Worm (Caenorhabditis elegans): ENCODE data around the gene T18D3.5.

The T18D3.5 gene

DNA sequence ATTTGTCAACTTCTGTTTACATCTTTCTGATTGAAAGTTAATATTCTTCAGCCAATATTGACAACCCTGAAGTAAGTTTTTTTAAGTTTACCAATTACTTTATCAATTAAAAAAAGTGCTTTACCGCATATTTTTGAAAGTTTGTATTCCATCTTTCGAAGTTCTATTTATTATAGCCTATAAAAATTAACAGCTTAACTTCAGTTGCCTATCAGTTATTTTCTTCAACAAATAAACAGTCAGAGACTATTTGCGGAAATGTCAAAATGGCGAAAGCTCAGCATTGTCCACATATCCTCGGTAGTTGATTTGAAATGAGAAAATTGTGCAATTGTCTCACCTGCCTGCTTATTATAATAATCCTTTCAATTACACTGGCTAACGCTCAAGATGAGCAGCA is at the start of gene T18D3.5:
Gene T18D3.5 (plus strand): TSS at position 301 of the 400 bp plus-strand sequence.
- TF ChIP-seq him-1 (tag; optimal IDR thresholded peaks at IDR 0.05) = no peak
- no peak for TF ChIP-seq W03F9.2 (tag; optimal IDR thresholded peaks at IDR 0.05)
- no peak for TF ChIP-seq dao-5 (tag; optimal IDR thresholded peaks at IDR 0.05)

DNA sequence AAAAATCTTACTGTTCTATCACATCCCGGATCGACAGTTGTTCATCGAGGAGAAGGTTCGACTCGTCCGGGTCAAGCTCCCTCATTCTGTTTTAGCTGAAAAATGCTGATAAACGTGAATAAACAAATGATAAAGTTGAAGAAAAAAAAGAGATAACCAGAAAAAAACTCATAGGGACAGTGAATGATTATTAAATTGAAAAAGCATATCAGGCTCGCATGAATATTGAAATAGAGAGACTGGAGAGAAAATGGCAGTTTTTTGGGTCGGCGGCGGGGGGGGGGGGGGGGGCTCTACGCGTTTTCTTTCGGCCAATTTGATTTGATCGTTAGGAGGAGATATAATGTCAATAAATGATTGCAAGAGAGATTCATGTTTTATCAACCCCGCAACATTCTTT is 49.7 kb upstream of the T18D3.5 start, which contains the start of gene lin-2:
Gene lin-2 (minus strand): TSS at position 101 of the 400 bp plus-strand sequence.
- TF ChIP-seq him-1 (tag; optimal IDR thresholded peaks at IDR 0.05) = no peak
- no peak for TF ChIP-seq W03F9.2 (tag; optimal IDR thresholded peaks at IDR 0.05)
- TF ChIP-seq dao-5 (tag; optimal IDR thresholded peaks at IDR 0.05) = no peak

DNA sequence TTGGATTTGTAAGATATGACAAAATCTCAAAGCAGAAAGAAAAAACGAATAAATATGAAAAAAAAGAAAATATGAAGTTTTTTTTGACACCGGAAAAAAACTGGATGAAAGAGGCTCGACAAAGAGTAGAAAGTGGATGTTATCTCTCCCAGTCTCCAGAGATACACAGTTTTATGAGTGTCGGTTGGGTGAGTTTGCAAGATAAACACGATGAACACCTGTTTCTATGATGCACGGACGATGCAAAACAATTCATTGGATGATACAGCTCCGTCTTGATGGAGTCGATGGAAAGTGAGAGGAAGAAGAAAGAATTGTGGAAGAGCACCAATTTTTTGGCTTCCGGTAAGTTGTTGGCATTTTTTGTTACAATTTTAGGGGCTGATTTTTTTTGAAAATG is 47.8 kb upstream of the T18D3.5 start:
- no peak for TF ChIP-seq dao-5 (tag; optimal IDR thresholded peaks at IDR 0.05)

DNA sequence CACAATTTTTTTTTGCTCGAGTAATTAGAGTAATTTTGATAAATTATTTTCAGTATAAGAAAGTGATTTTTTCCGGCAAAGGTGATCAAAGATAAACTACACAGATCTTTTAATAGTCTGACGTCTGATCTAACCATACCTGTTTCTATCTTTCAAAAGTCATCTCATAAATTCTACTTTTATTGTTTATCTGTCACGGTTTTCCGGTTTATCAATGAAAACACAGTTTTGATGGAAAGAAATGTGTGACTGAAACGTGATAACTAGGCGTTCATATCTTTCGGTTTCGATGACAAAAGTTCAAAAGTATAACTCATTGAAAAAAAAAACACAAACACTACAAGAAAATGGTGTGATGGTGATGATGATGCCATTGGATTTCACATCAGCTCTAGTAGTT is 41.0 kb upstream of the T18D3.5 start:
- TF ChIP-seq W03F9.2 (tag; optimal IDR thresholded peaks at IDR 0.05) (no peak), dao-5 (tag; optimal IDR thresholded peaks at IDR 0.05) (no peak), him-1 (tag; optimal IDR thresholded peaks at IDR 0.05) (no peak)

DNA sequence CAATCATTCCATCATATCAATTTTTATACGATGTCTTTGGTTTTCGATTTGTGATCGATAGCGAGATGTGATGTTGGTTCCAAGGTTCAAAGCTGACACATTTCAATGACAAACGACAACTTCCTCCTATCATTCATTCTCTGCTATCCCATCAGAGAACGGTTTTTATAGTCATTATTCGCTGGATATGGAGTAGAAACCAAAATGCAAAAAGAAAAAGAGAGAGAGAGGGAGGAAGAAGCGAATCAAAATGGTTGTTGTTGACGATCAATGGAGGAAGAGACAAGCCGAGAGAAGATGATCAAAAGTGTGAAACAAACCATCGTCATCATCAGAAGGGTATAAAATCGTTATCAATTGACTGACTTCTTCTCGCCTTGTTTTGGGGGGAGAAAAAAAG is 38.2 kb upstream of the T18D3.5 start, which contains the start of gene T24D3.2:
Gene T24D3.2 (plus strand): TSS at position 304 of the 400 bp plus-strand sequence.
- TF ChIP-seq him-1 (tag; optimal IDR thresholded peaks at IDR 0.05) = no peak
- TF ChIP-seq dao-5 (tag; optimal IDR thresholded peaks at IDR 0.05) = no peak
- TF ChIP-seq W03F9.2 (tag; optimal IDR thresholded peaks at IDR 0.05) = no peak

DNA sequence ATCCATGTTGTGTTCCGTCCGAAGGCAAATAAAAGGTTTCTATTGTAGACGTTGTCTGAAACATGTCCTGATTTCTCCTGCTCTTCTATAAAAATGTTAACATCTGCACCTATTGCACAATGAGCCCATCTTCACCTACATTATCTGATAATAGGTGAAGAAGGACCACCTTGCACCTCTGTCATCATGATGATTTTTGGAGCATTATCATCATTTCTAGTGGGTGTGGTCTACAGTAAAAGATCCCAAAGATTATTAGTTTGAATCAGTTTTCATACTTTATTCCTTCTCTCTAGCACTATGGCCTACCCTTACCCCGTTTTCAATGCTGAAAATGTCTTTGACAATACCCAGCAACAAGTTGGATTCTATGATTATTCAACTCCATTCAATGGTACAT is 33.3 kb upstream of the T18D3.5 start, which contains the start of gene med-1:
Gene med-1 (plus strand): TSS at position 301 of the 400 bp plus-strand sequence.
- TF ChIP-seq dao-5 (tag; optimal IDR thresholded peaks at IDR 0.05) = no peak
- no peak for TF ChIP-seq W03F9.2 (tag; optimal IDR thresholded peaks at IDR 0.05)
- TF ChIP-seq him-1 (tag; optimal IDR thresholded peaks at IDR 0.05) = no peak

DNA sequence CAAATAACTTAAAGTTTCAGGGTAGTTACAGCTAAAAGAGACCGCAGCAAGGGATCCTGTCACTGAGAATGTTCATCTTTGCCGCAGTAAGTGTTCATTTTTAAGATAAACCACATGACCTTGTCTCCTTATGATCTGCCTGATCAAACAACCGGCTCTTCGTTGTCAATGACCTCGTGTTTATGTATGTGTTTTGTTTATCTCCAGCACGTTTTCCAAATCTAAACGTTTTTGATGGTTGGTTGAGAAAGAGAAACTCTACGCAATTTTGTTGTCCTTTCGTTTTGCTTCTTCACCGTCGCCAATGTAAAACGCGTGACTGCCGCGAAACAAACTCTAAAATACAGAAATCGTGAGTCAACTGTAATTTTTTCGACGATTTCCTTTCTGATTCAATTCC is 29.5 kb upstream of the T18D3.5 start, which contains the start of gene tsct-1:
Gene tsct-1 (plus strand): TSS at position 12 of the 400 bp plus-strand sequence.
- TF ChIP-seq W03F9.2 (tag; optimal IDR thresholded peaks at IDR 0.05) = no peak

DNA sequence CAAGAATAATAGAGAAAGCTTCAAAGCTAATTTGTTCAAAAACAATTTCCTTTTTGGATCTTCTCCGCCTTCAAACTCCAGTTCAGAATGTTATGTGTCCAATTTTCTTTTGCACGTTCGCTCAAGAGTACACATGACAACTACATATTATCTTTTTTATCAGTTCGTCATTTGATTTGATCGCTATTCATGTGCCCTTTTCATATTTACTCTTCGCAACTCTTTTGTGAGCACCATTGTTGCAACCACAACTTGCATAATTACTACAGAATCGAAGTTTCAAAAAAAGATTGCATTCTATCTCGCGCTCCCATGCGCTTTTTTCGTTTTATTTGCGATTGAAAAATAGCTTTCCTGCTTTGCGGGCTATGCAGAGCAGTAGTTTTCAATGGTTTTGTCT is 28.4 kb upstream of the T18D3.5 start:
- TF ChIP-seq him-1 (tag; optimal IDR thresholded peaks at IDR 0.05) = no peak

DNA sequence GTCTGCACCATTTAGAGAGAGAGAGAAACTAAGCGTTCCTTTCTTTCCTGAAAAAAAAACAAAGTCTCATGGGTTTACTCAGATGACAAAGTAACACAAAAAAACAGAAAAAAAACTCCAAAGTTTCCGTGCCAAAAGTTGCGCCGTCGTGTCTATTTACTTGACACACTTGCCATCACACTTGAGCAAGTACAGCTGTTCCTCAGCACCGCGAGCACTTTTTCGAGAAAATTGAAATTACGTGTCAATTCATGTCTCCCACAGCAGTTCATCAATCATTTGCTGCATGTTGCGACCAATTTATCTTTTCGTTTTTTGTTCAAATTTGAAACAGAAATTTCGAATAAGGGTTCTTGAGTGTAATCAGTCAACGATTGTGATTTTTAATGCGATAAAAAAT is 27.1 kb upstream of the T18D3.5 start:
- TF ChIP-seq dao-5 (tag; optimal IDR thresholded peaks at IDR 0.05) (no peak), him-1 (tag; optimal IDR thresholded peaks at IDR 0.05) (no peak), W03F9.2 (tag; optimal IDR thresholded peaks at IDR 0.05) (no peak)

DNA sequence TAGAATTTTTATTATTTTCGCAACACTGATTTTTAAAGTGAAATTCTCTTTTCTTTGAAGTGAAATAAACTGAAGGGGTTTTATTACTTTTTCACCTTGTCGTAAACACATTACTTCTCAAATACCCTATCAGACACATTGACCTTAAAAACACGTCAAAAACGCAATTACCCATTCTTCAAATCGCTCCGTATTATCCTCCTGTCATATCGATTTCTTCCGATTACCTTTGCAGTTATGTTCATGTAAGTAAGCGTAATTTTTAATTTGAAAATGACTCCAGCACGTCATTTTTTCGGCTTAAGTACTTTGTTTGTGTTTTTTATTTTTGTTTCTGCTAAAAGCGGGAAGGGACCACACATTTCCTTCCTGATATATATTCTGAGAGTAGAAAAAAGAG is 25.3 kb upstream of the T18D3.5 start:
- TF ChIP-seq W03F9.2 (tag; optimal IDR thresholded peaks at IDR 0.05) = no peak
- no peak for TF ChIP-seq him-1 (tag; optimal IDR thresholded peaks at IDR 0.05)
- TF ChIP-seq dao-5 (tag; optimal IDR thresholded peaks at IDR 0.05) = no peak

DNA sequence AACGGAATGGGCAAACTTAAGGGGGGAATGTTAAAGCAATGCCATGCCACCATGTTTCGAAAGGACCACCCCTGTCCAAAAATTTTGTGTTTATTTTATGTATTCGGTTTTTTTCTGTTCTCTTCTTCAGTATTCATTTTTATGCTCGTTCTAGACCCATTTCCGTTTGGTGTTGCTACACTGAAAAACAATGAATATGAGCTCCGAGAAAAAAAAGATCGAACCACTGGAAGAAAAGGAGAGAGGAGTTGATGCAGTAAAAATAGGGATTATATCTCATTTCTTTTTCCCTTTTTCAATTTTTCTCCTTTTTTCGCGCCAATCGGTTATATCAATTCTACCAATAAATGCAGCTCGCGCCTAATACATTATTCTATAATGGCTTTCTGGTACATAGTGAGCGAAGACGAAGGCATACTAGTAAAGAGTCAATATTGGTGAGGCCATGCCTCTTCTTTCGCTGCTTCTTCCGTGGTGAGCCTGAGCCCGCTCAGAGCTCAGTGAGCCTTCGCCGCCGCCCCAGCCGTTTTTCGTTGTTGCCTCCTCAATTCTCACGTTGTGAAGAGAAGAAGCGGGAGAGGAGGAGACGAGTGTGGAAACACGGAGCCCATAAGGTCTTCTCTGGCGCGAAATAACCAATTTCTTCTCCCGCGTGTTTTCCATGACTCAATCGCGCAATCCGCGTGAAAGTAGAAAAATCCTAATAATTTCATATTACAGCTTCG is 23.4 kb upstream of the T18D3.5 start:
- TF ChIP-seq dao-5 (tag; optimal IDR thresholded peaks at IDR 0.05) (no peak), him-1 (tag; optimal IDR thresholded peaks at IDR 0.05) (no peak), W03F9.2 (tag; optimal IDR thresholded peaks at IDR 0.05) (no peak)

DNA sequence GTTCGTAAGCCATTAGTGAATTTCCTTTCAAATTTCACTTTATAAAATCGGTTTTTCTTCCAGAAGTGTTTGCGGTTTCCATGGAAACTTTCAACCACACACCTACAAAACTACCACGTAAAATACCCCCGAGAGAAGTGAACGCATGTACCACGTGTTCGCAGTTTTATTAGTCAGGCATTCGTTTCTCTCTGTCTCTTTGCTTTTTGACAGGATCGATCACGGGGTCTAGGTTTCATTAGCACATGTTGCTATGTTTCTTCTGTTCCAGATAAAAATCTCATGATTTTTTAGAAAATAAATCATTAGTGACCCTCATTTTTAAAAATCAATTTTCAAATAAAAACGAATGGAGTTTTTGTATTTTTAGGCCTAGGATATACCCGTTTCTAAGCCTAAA is 19.2 kb upstream of the T18D3.5 start:
- no peak for TF ChIP-seq him-1 (tag; optimal IDR thresholded peaks at IDR 0.05)
- no peak for TF ChIP-seq dao-5 (tag; optimal IDR thresholded peaks at IDR 0.05)
- TF ChIP-seq W03F9.2 (tag; optimal IDR thresholded peaks at IDR 0.05) = no peak

DNA sequence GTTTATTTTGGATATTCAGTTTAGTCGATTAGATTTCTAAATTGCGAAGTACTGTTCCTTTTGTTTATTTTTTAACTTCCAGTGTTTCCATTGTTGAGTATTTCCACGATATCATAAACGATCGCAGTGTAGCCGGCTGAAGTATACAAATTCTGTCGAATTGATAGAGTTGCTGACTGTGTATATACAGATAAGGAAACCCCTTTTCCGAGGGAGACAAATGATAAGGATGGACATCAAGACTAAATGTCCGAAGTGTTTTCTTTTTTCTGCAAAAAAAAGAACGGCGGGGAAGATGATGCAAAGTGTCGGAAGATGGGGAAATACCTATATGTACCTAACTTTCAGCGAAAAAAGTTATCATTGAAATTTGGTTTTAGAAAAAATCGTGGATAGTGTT is 17.0 kb upstream of the T18D3.5 start:
- TF ChIP-seq him-1 (tag; optimal IDR thresholded peaks at IDR 0.05) (no peak), dao-5 (tag; optimal IDR thresholded peaks at IDR 0.05) (no peak), W03F9.2 (tag; optimal IDR thresholded peaks at IDR 0.05) (no peak)

DNA sequence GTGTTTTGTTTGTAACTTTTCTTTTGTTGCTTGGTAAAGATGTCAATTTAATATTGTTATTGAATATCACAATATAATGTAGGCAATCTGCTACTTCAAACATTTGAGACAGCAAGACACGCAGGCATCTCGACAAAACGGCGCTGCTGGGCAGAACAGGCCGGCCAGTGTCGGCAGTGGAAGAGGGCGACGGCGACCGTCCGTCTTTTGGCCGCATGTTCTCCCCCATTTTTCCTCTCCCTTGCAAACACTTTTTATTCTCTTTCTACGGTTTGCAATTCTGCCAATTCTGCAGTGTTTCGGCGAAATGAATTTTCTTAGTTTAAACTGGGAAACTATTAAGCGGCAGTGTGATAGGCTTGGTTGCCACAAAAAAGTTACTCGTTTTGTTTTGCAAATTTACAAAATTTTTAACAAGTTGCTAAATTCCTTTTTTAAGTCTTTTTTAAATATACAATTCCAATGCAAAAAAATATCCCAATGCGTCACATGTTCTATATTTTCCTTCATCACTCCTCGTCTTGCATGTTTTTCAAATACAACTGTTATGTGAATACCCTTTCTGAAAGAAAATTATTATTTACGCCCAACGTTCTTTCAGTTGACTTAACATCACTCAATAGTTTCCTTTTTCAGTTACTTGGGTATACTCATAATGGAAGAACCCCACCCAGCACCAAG is 14.2 kb upstream of the T18D3.5 start, which contains the start of gene T18D3.6:
Gene T18D3.6 (plus strand): TSS at position 631 of the 681 bp plus-strand sequence.
- no peak for TF ChIP-seq him-1 (tag; optimal IDR thresholded peaks at IDR 0.05)
- TF ChIP-seq W03F9.2 (tag; optimal IDR thresholded peaks at IDR 0.05) = no peak
- no peak for TF ChIP-seq dao-5 (tag; optimal IDR thresholded peaks at IDR 0.05)
